Worm (Caenorhabditis elegans) whole organism, L1 larva: ENCODE measurements around the gene F43H9.4.

Source experiments
- ceh-63 ChIP-seq: fragments of 200-800 bp; sonication (Bioruptor generic); optimal IDR thresholded peaks from 2 replicates; lab custom pipeline; 2018; ENCODE audit warnings: mild to moderate bottlenecking, missing genetic modification characterization, missing compliant biosample characterization
- ceh-82 ChIP-seq, 3 experiments: fragments of 150-350 bp in 1 of 3; sonication (generic microtip) in 2 of 3; optimal IDR thresholded peaks; 2 replicates each; lab custom pipeline; 2014 to 2017; ENCODE audit warnings: missing biosample characterization in 3 of 3, missing genetic modification characterization in 3 of 3
- ceh-90 ChIP-seq: sonication (generic microtip); optimal IDR thresholded peaks from 2 replicates; lab custom pipeline; 2016; ENCODE audit warnings: missing genetic modification characterization, missing compliant biosample characterization
- ces-1 ChIP-seq: fragments of 150-350 bp; optimal IDR thresholded peaks from 2 replicates; lab custom pipeline; 2014; ENCODE audit warnings: missing biosample characterization, missing genetic modification reagents, missing genetic modification characterization
- lin-15B ChIP-seq: fragments of 150-350 bp; sonication (generic microtip); optimal IDR thresholded peaks from 3 replicates; lab custom pipeline; 2014; ENCODE audit warnings: missing biosample characterization, missing genetic modification characterization
- nhr-12 ChIP-seq: sonication (generic microtip); optimal IDR thresholded peaks from 2 replicates; lab custom pipeline; 2017; ENCODE audit warnings: missing biosample characterization, missing genetic modification characterization
- nhr-47 ChIP-seq: sonication (generic microtip); optimal IDR thresholded peaks from 2 replicates; lab custom pipeline; 2016; ENCODE audit warnings: mild to moderate bottlenecking, missing genetic modification characterization, moderate library complexity, missing compliant biosample characterization
- nhr-76 ChIP-seq: sonication (generic microtip); optimal IDR thresholded peaks from 2 replicates; lab custom pipeline; 2017; ENCODE audit warnings: missing biosample characterization, missing genetic modification characterization
- pqm-1 ChIP-seq: sonication (generic microtip); optimal IDR thresholded peaks from 3 replicates; lab custom pipeline; 2017; ENCODE audit warnings: missing biosample characterization, missing genetic modification characterization
- sptf-1 ChIP-seq: fragments of 150-350 bp; optimal IDR thresholded peaks from 2 replicates; lab custom pipeline; 2014; ENCODE audit warnings: missing biosample characterization, missing genetic modification characterization
- swsn-7 ChIP-seq: sonication (generic microtip); optimal IDR thresholded peaks from 2 replicates; lab custom pipeline; 2016; ENCODE audit warnings: missing genetic modification characterization, missing compliant biosample characterization
- vab-15 ChIP-seq: sonication (generic microtip); optimal IDR thresholded peaks from 2 replicates; lab custom pipeline; 2017; ENCODE audit warnings: missing genotype, mild to moderate bottlenecking, missing genetic modification characterization, missing compliant biosample characterization

DNA sequence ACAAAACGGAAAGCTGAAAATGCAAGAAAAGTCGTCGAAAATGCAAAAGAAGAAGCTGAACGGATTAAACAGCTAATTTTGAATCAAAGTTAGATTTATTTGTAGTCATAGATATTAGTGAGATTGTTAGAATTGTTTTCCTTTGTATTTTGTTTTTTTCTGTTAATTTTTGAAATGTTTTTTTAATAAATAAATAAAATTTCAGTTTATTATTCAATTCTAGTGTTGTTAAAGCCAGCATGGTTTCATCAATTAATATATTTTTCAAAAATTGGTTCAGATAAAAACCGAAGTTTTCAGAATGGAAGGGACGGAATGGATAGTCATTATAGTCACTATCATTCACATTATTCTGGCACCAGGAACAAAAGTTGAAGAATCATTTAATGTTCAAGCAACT is 8.3 kb downstream of the F43H9.4 start, which contains the start of gene algn-12:
- TF ChIP-seq ceh-82 (tag; optimal IDR thresholded peaks at IDR 0.05; lab: Kevin White, UChicago), result no peak
- TF ChIP-seq nhr-12 (tag; lab: Kevin White, UChicago), result no peak
- TF ChIP-seq lin-15B, result no peak
- TF ChIP-seq ces-1 (GFP tag; lab: Kevin White, UChicago), result no peak
- TF ChIP-seq ceh-90 (tag; lab: Kevin White, UChicago), result no peak
- no peak for TF ChIP-seq pqm-1 (tag; lab: Kevin White, UChicago)
- TF ChIP-seq vab-15 (tag; lab: Kevin White, UChicago), result no peak
- TF ChIP-seq nhr-76 (tag; lab: Kevin White, UChicago), result no peak
- no peak for TF ChIP-seq swsn-7
- TF ChIP-seq ceh-63 (GFP tag; lab: Kevin White, UChicago), result no peak
- no peak for TF ChIP-seq sptf-1
- TF ChIP-seq nhr-47 (tag; lab: Kevin White, UChicago), result no peak
